Worm (Caenorhabditis elegans): Measurements from ENCODE around the gene vps-33.1.

vps-33.1 gene

DNA sequence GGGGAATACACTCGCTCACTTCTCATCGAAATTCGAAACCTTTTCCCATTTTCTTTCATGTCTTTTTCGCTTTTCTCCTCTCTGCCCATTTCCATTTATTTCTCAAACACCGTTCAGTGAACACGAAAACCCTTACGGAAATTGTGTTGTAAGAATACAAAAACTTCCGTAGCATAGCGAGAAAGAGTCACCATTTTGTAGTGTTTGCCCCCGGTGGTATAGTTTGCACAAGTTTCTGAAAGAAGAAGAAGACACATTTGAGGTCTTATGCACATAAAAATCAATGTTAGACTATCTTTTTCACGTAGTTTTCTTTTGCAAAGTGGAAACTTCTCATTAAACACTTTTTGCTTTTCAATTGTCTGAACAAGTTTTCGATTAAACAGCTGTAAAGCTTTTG lies 18.4 kb downstream of the vps-33.1 start:
- TF ChIP-seq unc-55 (GFP tag; optimal IDR thresholded peaks at IDR 0.05) (no peak), hlh-6 (tag; optimal IDR thresholded peaks at IDR 0.05) (no peak), nhr-232 (tag; optimal IDR thresholded peaks at IDR 0.05) (no peak), pag-3 (tag; optimal IDR thresholded peaks at IDR 0.05; ENCODE audit: borderline replicate concordance) (no peak), fax-1 (tag; optimal IDR thresholded peaks at IDR 0.05) (no peak), F13H6.1 (tag; optimal IDR thresholded peaks at IDR 0.05) (no peak), dmd-4 (tag; optimal IDR thresholded peaks at IDR 0.05; ENCODE audit: borderline replicate concordance) (no peak), sox-4 (tag; optimal IDR thresholded peaks at IDR 0.05) (no peak), ref-2 (tag; optimal IDR thresholded peaks at IDR 0.05) (no peak), hlh-8 (tag; optimal IDR thresholded peaks at IDR 0.05) (no peak), ceh-24 (tag; optimal IDR thresholded peaks at IDR 0.05) (no peak), ets-4 (tag; optimal IDR thresholded peaks at IDR 0.05) (no peak), tbx-7 (tag; optimal IDR thresholded peaks at IDR 0.05) (no peak), unc-3 (GFP tag; conservative IDR thresholded peaks at IDR 0.05) (no peak), unc-3 (tag; optimal IDR thresholded peaks at IDR 0.05) (no peak), npax-4 (tag; optimal IDR thresholded peaks at IDR 0.05) (no peak), ceh-18 (tag; optimal IDR thresholded peaks at IDR 0.05) (no peak), madf-2 (tag; optimal IDR thresholded peaks at IDR 0.05) (no peak)

DNA sequence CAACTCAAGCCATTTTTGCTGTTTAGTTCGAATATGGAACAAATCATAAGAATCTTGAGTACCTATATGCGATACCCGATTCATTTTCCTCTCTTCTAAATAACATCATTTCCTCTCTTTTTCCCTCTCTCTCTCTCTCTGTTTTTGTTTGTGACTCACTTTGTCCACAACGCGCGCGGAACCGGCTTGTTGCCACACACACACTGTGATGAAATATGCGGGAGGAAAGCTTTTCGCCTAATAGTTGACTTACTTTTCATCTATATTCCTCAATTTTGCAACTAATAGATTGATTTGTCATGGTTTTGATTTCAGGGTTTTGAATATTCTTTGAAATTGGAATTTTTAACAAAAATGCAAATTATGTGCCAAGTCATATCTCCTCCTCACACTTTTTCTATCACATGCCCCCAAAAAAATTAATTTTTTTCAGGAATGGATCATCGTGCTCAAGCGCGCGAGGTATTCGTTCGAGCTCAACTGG lies 19.1 kb downstream of the vps-33.1 start, which contains the start of gene hipr-1:
Gene hipr-1, plus strand, starts transcription at position 434 of the 484 bp plus-strand sequence.
- TF ChIP-seq dve-1 (tag; optimal IDR thresholded peaks at IDR 0.05) = no peak
- no peak for TF ChIP-seq ceh-45 (GFP tag; IDR thresholded peaks at IDR 0.05)
- no peak for TF ChIP-seq Y22D7AL.16 (tag; optimal IDR thresholded peaks at IDR 0.05)
- no peak for TF ChIP-seq zip-5 (tag; optimal IDR thresholded peaks at IDR 0.05)
- no peak for TF ChIP-seq nfya-1 (tag; optimal IDR thresholded peaks at IDR 0.05)
- no peak for TF ChIP-seq ttx-3 (tag; optimal IDR thresholded peaks at IDR 0.05)

DNA sequence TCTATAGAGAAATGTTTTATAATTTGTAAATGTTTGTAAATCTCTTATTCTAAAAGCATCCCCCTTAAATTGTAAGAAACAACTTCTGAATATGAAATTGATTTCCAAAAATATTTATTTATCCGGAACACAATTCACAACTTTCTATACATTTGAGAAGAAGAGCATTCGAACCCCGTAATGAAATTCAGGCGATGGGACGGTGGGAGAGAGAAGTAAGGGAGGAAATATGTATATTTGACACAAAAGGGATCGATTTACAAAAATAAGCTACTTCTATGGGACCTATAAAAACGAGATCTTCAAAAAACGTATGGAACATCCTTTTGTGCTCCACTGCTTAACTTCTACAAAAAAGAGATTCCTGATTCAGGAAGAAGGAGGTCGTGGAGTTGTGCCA lies 24.5 kb downstream of the vps-33.1 start:
- TF ChIP-seq eyg-1 (tag; optimal IDR thresholded peaks at IDR 0.05) (no peak), F13H6.1 (tag; optimal IDR thresholded peaks at IDR 0.05) (no peak), hlh-6 (tag; optimal IDR thresholded peaks at IDR 0.05) (no peak), unc-86 (tag; optimal IDR thresholded peaks at IDR 0.05) (no peak), fkh-10 (GFP tag; optimal IDR thresholded peaks at IDR 0.05) (no peak), ceh-48 (tag; optimal IDR thresholded peaks at IDR 0.05) (no peak), nhr-11 (tag; optimal IDR thresholded peaks at IDR 0.05) (no peak), T23F11.4 (GFP tag; optimal IDR thresholded peaks at IDR 0.05) (no peak), sox-4 (tag; optimal IDR thresholded peaks at IDR 0.05) (no peak), pha-2 (tag; optimal IDR thresholded peaks at IDR 0.05) (no peak), dmd-4 (tag; optimal IDR thresholded peaks at IDR 0.05; ENCODE audit: borderline replicate concordance) (no peak), ref-2 (tag; optimal IDR thresholded peaks at IDR 0.05) (no peak), C38D4.7 (GFP tag; optimal IDR thresholded peaks at IDR 0.05) (no peak), ceh-9 (tag; optimal IDR thresholded peaks at IDR 0.05) (no peak), ets-4 (tag; optimal IDR thresholded peaks at IDR 0.05) (no peak), tbx-2 (tag; optimal IDR thresholded peaks at IDR 0.05) (no peak), ceh-14 (tag; optimal IDR thresholded peaks at IDR 0.05) (no peak), pros-1 (tag; optimal IDR thresholded peaks at IDR 0.05) (no peak)

DNA sequence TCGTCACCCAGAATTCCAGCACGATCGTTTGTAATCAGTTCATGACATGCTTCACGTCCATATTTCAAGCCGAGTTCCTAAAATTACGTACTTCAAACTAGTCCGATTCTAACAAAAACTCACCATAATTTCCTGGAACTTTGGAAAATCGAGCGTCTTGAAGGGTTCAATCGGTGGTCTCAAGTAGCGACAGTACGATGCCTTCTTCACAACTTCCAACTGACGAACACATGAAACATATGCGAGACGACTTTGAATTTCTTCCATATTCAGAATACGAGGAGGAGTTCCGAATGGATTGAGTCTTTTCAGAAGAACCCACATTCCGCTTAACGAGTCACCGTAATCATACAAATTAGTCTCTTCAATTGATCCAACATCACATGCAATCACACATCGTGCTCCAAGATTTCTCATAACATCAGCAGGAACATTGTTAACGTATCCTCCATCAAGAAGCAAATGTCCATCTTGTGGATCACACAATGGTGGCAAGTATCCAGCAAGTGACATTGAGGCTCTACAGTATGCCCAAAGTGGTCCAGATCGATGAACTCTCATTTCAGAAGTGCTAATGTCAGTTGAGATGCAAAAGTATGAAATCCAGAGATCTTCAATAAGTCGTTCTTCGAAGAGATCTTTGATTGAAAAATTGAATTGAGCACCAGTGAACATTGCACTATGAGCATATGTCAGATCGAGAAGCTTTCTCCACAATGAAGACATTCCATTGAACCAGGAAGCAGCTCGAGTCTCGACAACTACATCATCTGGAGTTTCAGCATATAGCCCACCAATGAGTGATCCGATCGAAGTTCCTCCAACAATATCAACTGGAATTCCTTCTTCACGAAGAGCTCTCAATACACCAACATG lies 25.5 kb downstream of the vps-33.1 start:
- TF ChIP-seq ets-4 (tag; optimal IDR thresholded peaks at IDR 0.05) (no peak), unc-86 (tag; optimal IDR thresholded peaks at IDR 0.05) (no peak), lin-11 (tag; optimal IDR thresholded peaks at IDR 0.05) (no peak), unc-42 (tag; optimal IDR thresholded peaks at IDR 0.05) (no peak), fkh-6 (tag; optimal IDR thresholded peaks at IDR 0.05) (no peak), elt-2 (tag; optimal IDR thresholded peaks at IDR 0.05) (no peak), K02D7.2 (tag; optimal IDR thresholded peaks at IDR 0.05) (no peak), pax-1 (tag; optimal IDR thresholded peaks at IDR 0.05) (no peak), ceh-18 (tag; optimal IDR thresholded peaks at IDR 0.05) (no peak), hlh-6 (tag; optimal IDR thresholded peaks at IDR 0.05) (no peak), pag-3 (tag; optimal IDR thresholded peaks at IDR 0.05; ENCODE audit: borderline replicate concordance) (no peak), K09A11.1 (tag; optimal IDR thresholded peaks at IDR 0.05; ENCODE audit: insufficient read depth) (no peak), unc-3 (GFP tag; conservative IDR thresholded peaks at IDR 0.05) (no peak), unc-3 (tag; optimal IDR thresholded peaks at IDR 0.05) (no peak)

All from whole organism, late embryonic.